Worm (Caenorhabditis elegans): ENCODE data around the gene C04B4.5.

DNA sequence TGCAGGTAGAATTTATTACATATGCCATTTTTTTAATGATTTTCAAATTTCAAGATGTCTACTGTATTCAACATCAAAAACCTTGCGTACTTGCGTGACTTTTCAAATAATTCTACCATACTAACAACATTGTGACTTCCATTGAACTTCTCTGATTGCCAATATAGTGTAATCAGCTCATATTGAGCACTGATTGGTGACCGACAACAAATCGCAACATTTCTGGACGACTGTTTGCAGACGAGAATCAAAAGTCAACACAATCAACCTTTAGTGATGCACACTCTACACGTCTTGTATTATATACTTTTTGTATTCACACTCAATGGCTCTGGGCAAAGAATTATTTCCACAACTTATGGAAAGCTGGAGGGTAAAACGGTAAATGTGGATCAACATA, 46.7 kb downstream of the C04B4.5 start, which contains the start of gene cest-3:
- TF ChIP-seq ceh-45 (GFP tag; IDR thresholded peaks at IDR 0.05): no peak
- no peak for TF ChIP-seq pha-4 (tag; optimal IDR thresholded peaks at IDR 0.05)
- no peak for TF ChIP-seq elt-2 (tag; optimal IDR thresholded peaks at IDR 0.05)
- no peak for TF ChIP-seq pag-3 (tag; optimal IDR thresholded peaks at IDR 0.05; ENCODE audit: borderline replicate concordance)
- TF ChIP-seq pqm-1 (tag; optimal IDR thresholded peaks at IDR 0.05): no peak
- TF ChIP-seq hlh-8 (tag; optimal IDR thresholded peaks at IDR 0.05): no peak
- no peak for TF ChIP-seq eyg-1 (tag; optimal IDR thresholded peaks at IDR 0.05)
- no peak for TF ChIP-seq hlh-13 (GFP tag; optimal IDR thresholded peaks at IDR 0.05)
- no peak for TF ChIP-seq pros-1 (tag; optimal IDR thresholded peaks at IDR 0.05)
- no peak for TF ChIP-seq ceh-34 (tag; optimal IDR thresholded peaks at IDR 0.05)
